Worm (Caenorhabditis elegans): ENCODE data around the gene hrg-3.

ce11 chrV:9730743-9731706 lies 25.2 kb upstream of the hrg-3 start:
- peak; percentile 97 for TF ChIP-seq tbx-2 (tag; optimal IDR thresholded peaks at IDR 0.05)
- TF ChIP-seq mep-1 (tag; optimal IDR thresholded peaks at IDR 0.05), result peak; percentile 76
- TF ChIP-seq hlh-17 (GFP tag; optimal IDR thresholded peaks at IDR 0.05; ENCODE audit: borderline replicate concordance), result no peak
- TF ChIP-seq aly-2 (tag; optimal IDR thresholded peaks at IDR 0.05), result peak; percentile 91
- peak; percentile 95 to 99 for TF ChIP-seq lsy-2 (tag; optimal IDR thresholded peaks at IDR 0.05)
- peak; percentile 96 for TF ChIP-seq unc-86 (tag; optimal IDR thresholded peaks at IDR 0.05)
- TF ChIP-seq ztf-11 (tag; optimal IDR thresholded peaks at IDR 0.05), result peak in 1 of 2 experiments; percentile 82
- TF ChIP-seq elt-2 (tag; optimal IDR thresholded peaks at IDR 0.05), result peak; percentile 91
- peak; percentile 23 for TF ChIP-seq ces-1 (GFP tag; optimal IDR thresholded peaks at IDR 0.05)
- no peak for TF ChIP-seq pqm-1 (tag; optimal IDR thresholded peaks at IDR 0.05)
- TF ChIP-seq zag-1 (tag; optimal IDR thresholded peaks at IDR 0.05), result peak; percentile 25

Measured in whole organism, L1 larva.